Worm (Caenorhabditis elegans) whole organism, L3 larva: ENCODE data around the gene dsl-5.

Experiments used
- ama-1 ChIP-seq: fragments of 150-350 bp; optimal IDR thresholded peaks from 2 replicates; lab custom pipeline; 2018
- elt-3 ChIP-seq, 3 experiments: fragments of 150-350 bp in 1 of 3; sonication (generic microtip) in 2 of 3; optimal IDR thresholded peaks; 2 replicates in 2 of 3; 4 replicates in 1 of 3; lab custom pipeline; 2014 to 2017; ENCODE audit warnings: missing biosample characterization in 3 of 3, missing genetic modification characterization in 3 of 3
- lin-15B ChIP-seq: fragments of 150-350 bp; optimal IDR thresholded peaks from 2 replicates; lab custom pipeline; 2014; ENCODE audit warnings: missing biosample characterization, missing genetic modification characterization
- nhr-12 ChIP-seq: fragments of 150-350 bp; optimal IDR thresholded peaks from 2 replicates; lab custom pipeline; 2014; ENCODE audit warnings: missing biosample characterization, missing genetic modification characterization
- nhr-25 ChIP-seq: sonication (generic microtip); optimal IDR thresholded peaks from 2 replicates; lab custom pipeline; 2017; ENCODE audit warnings: missing biosample characterization, missing genetic modification characterization
- nhr-76 ChIP-seq: fragments of 150-350 bp; sonication (generic microtip); optimal IDR thresholded peaks from 5 replicates; lab custom pipeline; 2014; ENCODE audit warnings: missing biosample characterization, missing genetic modification characterization
- nhr-77 ChIP-seq: fragments of 150-350 bp; optimal IDR thresholded peaks from 2 replicates; lab custom pipeline; 2014; ENCODE audit warnings: missing biosample characterization, missing genetic modification characterization
- unc-62 ChIP-seq: fragments of 150-350 bp; sonication (generic microtip); optimal IDR thresholded peaks from 4 replicates; lab custom pipeline; 2014; ENCODE audit warnings: missing biosample characterization, missing genetic modification reagents, missing genetic modification characterization
- ztf-11 ChIP-seq: fragments of 150-350 bp; optimal IDR thresholded peaks from 2 replicates; lab custom pipeline; 2014; ENCODE audit warnings: missing biosample characterization, missing genetic modification characterization

ce11 chrIV:11627847-11628246 is 7.0 kb upstream of the dsl-5 start, which contains the start of gene lys-6:
- TF ChIP-seq unc-62 (GFP tag; lab: Kevin White, UChicago) = no peak
- TF ChIP-seq nhr-25 (tag; lab: Kevin White, UChicago) = no peak
- no peak for TF ChIP-seq ztf-11
- TF ChIP-seq ama-1 (lab: Kevin White, UChicago) = no peak
- no peak for TF ChIP-seq nhr-76 (tag; lab: Kevin White, UChicago)
- TF ChIP-seq nhr-12 (tag; lab: Kevin White, UChicago) = no peak
- TF ChIP-seq nhr-77 = no peak
- TF ChIP-seq elt-3 (tag; optimal IDR thresholded peaks at IDR 0.05; lab: Kevin White, UChicago) = no peak
- no peak for TF ChIP-seq lin-15B (tag; lab: Kevin White, UChicago)
